Worm (Caenorhabditis elegans): ENCODE results near the gene perm-3.

perm-3 gene

DNA sequence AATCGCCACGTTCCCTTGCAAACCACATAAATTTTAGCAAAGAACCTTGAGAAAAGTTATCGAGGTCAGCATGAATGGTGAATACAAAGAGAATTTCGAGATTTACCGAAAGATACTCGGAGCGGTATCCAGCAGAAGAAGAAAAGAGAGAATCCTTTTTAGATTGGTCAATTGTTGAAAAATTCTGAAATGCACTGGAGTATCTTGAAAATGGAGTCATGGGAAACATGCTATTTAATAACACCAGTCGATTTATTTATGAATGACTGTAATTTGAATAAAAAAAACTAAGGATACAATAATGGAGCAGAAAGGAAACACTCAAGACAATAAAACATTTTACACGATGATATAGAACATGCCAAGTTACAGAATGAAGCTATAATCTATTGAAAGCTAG lies 4.7 kb downstream of the perm-3 start (continued):
- peak; percentile 64; the same call in 1 of the 2 replicates for TF ChIP-seq madf-6 (GFP tag; IDR thresholded peaks at IDR 0.05)
- TF ChIP-seq lin-54 (GFP tag; optimal IDR thresholded peaks at IDR 0.05), result peak; percentile 57
- TF ChIP-seq akir-1 (GFP tag; optimal IDR thresholded peaks at IDR 0.05), result no peak
- TF ChIP-seq F22D6.2 (tag; optimal IDR thresholded peaks at IDR 0.05), result no peak
- no peak for TF ChIP-seq ceh-91 (GFP tag; IDR thresholded peaks at IDR 0.05)
- TF ChIP-seq lin-40 (tag; optimal IDR thresholded peaks at IDR 0.05), result no peak
- TF ChIP-seq snpc-3.4 (tag; optimal IDR thresholded peaks at IDR 0.05), result peak; percentile 28
- no peak for TF ChIP-seq mxl-1 (tag; optimal IDR thresholded peaks at IDR 0.05)
- TF ChIP-seq unc-62 (GFP tag; optimal IDR thresholded peaks at IDR 0.05), result no peak
- TF ChIP-seq nfya-2 (GFP tag; IDR thresholded peaks at IDR 0.05), result no peak
- TF ChIP-seq D2030.7 (GFP tag; IDR thresholded peaks at IDR 0.05), result no peak; the same call in 1 of the 2 replicates
- TF ChIP-seq F39B2.1 (GFP tag; IDR thresholded peaks at IDR 0.05), result no peak
- TF ChIP-seq nhr-80 (tag; optimal IDR thresholded peaks at IDR 0.05), result no peak
- TF ChIP-seq ceh-100 (GFP tag; IDR thresholded peaks at IDR 0.05), result peak; percentile 14; the same call in 1 of the 2 replicates
- no peak for TF ChIP-seq lin-35 (GFP tag; optimal IDR thresholded peaks at IDR 0.05)
- TF ChIP-seq ceh-58 (GFP tag; IDR thresholded peaks at IDR 0.05), result 0 out of 2 replicates have a peak, but pooled peaks have one; percentile 51
- peak; percentile 19 for TF ChIP-seq xnd-1 (tag; optimal IDR thresholded peaks at IDR 0.05)
- TF ChIP-seq nfya-1 (tag; optimal IDR thresholded peaks at IDR 0.05; ENCODE audit: borderline replicate concordance, insufficient read depth), result no peak
- TF ChIP-seq dox-1 (GFP tag; IDR thresholded peaks at IDR 0.05), result no peak
- TF ChIP-seq Y79H2A.3 (GFP tag; conservative IDR thresholded peaks at IDR 0.05), result no peak
- TF ChIP-seq F49E8.2 (tag; optimal IDR thresholded peaks at IDR 0.05; ENCODE audit: insufficient read depth), result peak; percentile 48
- TF ChIP-seq snpc-4 (GFP tag; optimal IDR thresholded peaks at IDR 0.05), result peak; percentile 18
- peak in 3 of 4 experiments; percentile 6 to 85 (median 42) for TF ChIP-seq snpc-4 (tag; optimal IDR thresholded peaks at IDR 0.05)
- no peak for TF ChIP-seq mes-4 (tag; optimal IDR thresholded peaks at IDR 0.05)
- no peak for TF ChIP-seq F10E7.11 (tag; optimal IDR thresholded peaks at IDR 0.05)
- no peak for TF ChIP-seq nhr-27 (tag; optimal IDR thresholded peaks at IDR 0.05)
- TF ChIP-seq chd-7 (tag; optimal IDR thresholded peaks at IDR 0.05), result peak; percentile 15
- TF ChIP-seq lsl-1 (GFP tag; optimal IDR thresholded peaks at IDR 0.05), result peak; percentile 32
- TF ChIP-seq ets-4 (GFP tag; optimal IDR thresholded peaks at IDR 0.05), result no peak
- no peak for TF ChIP-seq rec-8 (tag; optimal IDR thresholded peaks at IDR 0.05)
- no peak for TF ChIP-seq dpl-1 (GFP tag; optimal IDR thresholded peaks at IDR 0.05)
- TF ChIP-seq madf-3 (GFP tag; IDR thresholded peaks at IDR 0.05), result no peak; the same call in 1 of the 2 replicates
- TF ChIP-seq egl-44 (GFP tag; IDR thresholded peaks at IDR 0.05), result no peak
- TF ChIP-seq tbx-9 (tag; optimal IDR thresholded peaks at IDR 0.05; ENCODE audit: borderline replicate concordance), result no peak
- TF ChIP-seq lin-26 (GFP tag; IDR thresholded peaks at IDR 0.05), result no peak
- TF ChIP-seq F57A8.1 (GFP tag; optimal IDR thresholded peaks at IDR 0.05), result no peak
- TF ChIP-seq cebp-2 (GFP tag; IDR thresholded peaks at IDR 0.05), result no peak
- no peak for TF ChIP-seq nhr-90 (tag; optimal IDR thresholded peaks at IDR 0.05)
- no peak for TF ChIP-seq ztf-18 (tag; optimal IDR thresholded peaks at IDR 0.05)
- 0 out of 2 replicates have a peak, but pooled peaks have one; percentile 13 for TF ChIP-seq pbrm-1 (GFP tag; IDR thresholded peaks at IDR 0.05)
- no peak for TF ChIP-seq egl-18 (GFP tag; IDR thresholded peaks at IDR 0.05)
- no peak for TF ChIP-seq egrh-3 (GFP tag; IDR thresholded peaks at IDR 0.05)
- no peak for TF ChIP-seq atf-7 (tag; optimal IDR thresholded peaks at IDR 0.05)
- no peak for TF ChIP-seq repo-1 (tag; optimal IDR thresholded peaks at IDR 0.05)
- TF ChIP-seq ztf-6 (GFP tag; IDR thresholded peaks at IDR 0.05), result no peak
- TF ChIP-seq F55B11.4 (tag; optimal IDR thresholded peaks at IDR 0.05; ENCODE audit: borderline replicate concordance, insufficient read depth), result no peak
- no peak for TF ChIP-seq sptf-2 (GFP tag; optimal IDR thresholded peaks at IDR 0.05)
- peak; percentile 39 for TF ChIP-seq F33H1.4 (GFP tag; IDR thresholded peaks at IDR 0.05)

Measured in whole organism, young adult.